Fruit fly (Drosophila melanogaster) whole organism, embryonic: ENCODE data around the gene FIG4.

Source experiments
- CG1024 ChIP-seq: fragments of 200-800 bp; sonication (Bioruptor generic); IDR thresholded peaks from 2 replicates; pipeline ENCODE4 v1.3.6; 2022; ENCODE audit warnings: missing biosample characterization, missing genetic modification characterization
- CG11085 ChIP-seq: fragments of 200-800 bp; sonication (Bioruptor generic); IDR thresholded peaks from 2 replicates; pipeline ENCODE4 v1.3.6; 2022; ENCODE audit warnings: missing biosample characterization, missing genetic modification characterization
- CG11093 ChIP-seq: fragments of 200-800 bp; sonication (Bioruptor generic); IDR thresholded peaks from 3 replicates; pipeline ENCODE4 v1.3.6; 2022; ENCODE audit warnings: missing biosample characterization, missing genetic modification characterization
- CG12236 ChIP-seq: fragments of 200-800 bp; sonication (Bioruptor generic); optimal IDR thresholded peaks from 2 replicates; lab custom pipeline; 2016; ENCODE audit warnings: missing biosample characterization, missing genetic modification characterization
- CG14710 ChIP-seq: fragments of 200-800 bp; sonication (Bioruptor generic); optimal IDR thresholded peaks from 3 replicates; lab custom pipeline; 2019; ENCODE audit warnings: missing biosample characterization, mild to moderate bottlenecking, missing genetic modification characterization, moderate library complexity
- CG16779 ChIP-seq: fragments of 200-800 bp; sonication (Bioruptor generic); IDR thresholded peaks from 2 replicates; pipeline ENCODE4 v1.3.6; 2022; ENCODE audit warnings: missing biosample characterization, missing genetic modification characterization
- CG17361 ChIP-seq: fragments of 200-800 bp; sonication (Bioruptor generic); IDR thresholded peaks from 3 replicates; pipeline ENCODE4 v1.3.6; 2022; ENCODE audit warnings: missing biosample characterization, missing genetic modification characterization
- CG18011 ChIP-seq: fragments of 200-800 bp; sonication (Bioruptor generic); optimal IDR thresholded peaks from 2 replicates; lab custom pipeline; 2017; ENCODE audit warnings: missing biosample characterization, missing genetic modification characterization, mild to moderate bottlenecking, moderate library complexity, missing genotype
- CG30020 ChIP-seq: fragments of 200-800 bp; optimal IDR thresholded peaks from 2 replicates; lab custom pipeline; 2019; ENCODE audit warnings: missing biosample characterization, mild to moderate bottlenecking, missing genetic modification characterization, moderate library complexity
- CG31224 ChIP-seq: fragments of 200-800 bp; sonication (Bioruptor generic); IDR thresholded peaks from 2 replicates; pipeline ENCODE4 v1.3.6; 2022; ENCODE audit warnings: missing biosample characterization, missing genetic modification characterization
- CG32532 ChIP-seq: fragments of 200-800 bp; sonication (Bioruptor generic); IDR thresholded peaks from 2 replicates; pipeline ENCODE4 v1.3.6; 2022; ENCODE audit warnings: missing biosample characterization, missing genetic modification characterization
- CG33213 ChIP-seq: fragments of 200-800 bp; sonication (Bioruptor generic); optimal IDR thresholded peaks from 3 replicates; lab custom pipeline; 2016; ENCODE audit warnings: missing biosample characterization, missing genetic modification characterization
- CG3838 ChIP-seq: fragments of 200-800 bp; sonication (Bioruptor generic); optimal IDR thresholded peaks from 3 replicates; lab custom pipeline; 2016; ENCODE audit warnings: missing biosample characterization, missing genetic modification characterization
- CG4282 ChIP-seq: fragments of 200-800 bp; sonication (Bioruptor generic); optimal IDR thresholded peaks from 2 replicates; lab custom pipeline; 2016; ENCODE audit warnings: missing biosample characterization, missing genetic modification characterization
- CG4328 ChIP-seq: fragments of 200-800 bp; sonication (Bioruptor generic); optimal IDR thresholded peaks from 3 replicates; lab custom pipeline; 2017; ENCODE audit warnings: missing biosample characterization, missing genetic modification reagents, missing genetic modification characterization
- CG4820 ChIP-seq: fragments of 200-800 bp; sonication (Bioruptor generic); optimal IDR thresholded peaks from 3 replicates; lab custom pipeline; 2016; ENCODE audit warnings: missing biosample characterization, missing genetic modification characterization
- CG7987 ChIP-seq: fragments of 200-800 bp; sonication (Bioruptor generic); optimal IDR thresholded peaks from 2 replicates; lab custom pipeline; 2018; ENCODE audit warnings: missing biosample characterization, mild to moderate bottlenecking, missing genetic modification characterization, moderate library complexity
- CG8944 ChIP-seq: fragments of 200-800 bp; sonication (Bioruptor generic); optimal IDR thresholded peaks from 3 replicates; lab custom pipeline; 2016; ENCODE audit warnings: missing biosample characterization, missing genetic modification characterization
- CG9817 ChIP-seq: fragments of 200-800 bp; sonication (Bioruptor generic); optimal IDR thresholded peaks from 2 replicates; lab custom pipeline; 2018; ENCODE audit warnings: missing biosample characterization, mild to moderate bottlenecking, missing genetic modification characterization, moderate library complexity
- Chrac-16 ChIP-seq: fragments of 200-800 bp; sonication (Bioruptor generic); optimal IDR thresholded peaks from 3 replicates; lab custom pipeline; 2016; ENCODE audit warnings: missing biosample characterization, missing genetic modification characterization
- CkIIα-i1 ChIP-seq: fragments of 200-800 bp; sonication (Bioruptor generic); IDR thresholded peaks from 2 replicates; pipeline ENCODE4 v1.3.6; 2022; ENCODE audit warnings: missing biosample characterization, missing genetic modification characterization
- D19A ChIP-seq: fragments of 200-800 bp; optimal IDR thresholded peaks from 3 replicates; lab custom pipeline; 2019; ENCODE audit warnings: missing biosample characterization, mild to moderate bottlenecking, missing genetic modification characterization, moderate library complexity
- Eip74EF ChIP-seq, 2 experiments: fragments of 200-800 bp in 1 of 2; fragments of >200 bp in 1 of 2; sonication (Bioruptor generic) in 1 of 2; optimal IDR thresholded peaks; 2 replicates each; lab custom pipeline; 2017 to 2019; ENCODE audit warnings: missing biosample characterization in 2 of 2, missing genetic modification characterization in 2 of 2, mild to moderate bottlenecking in 1 of 2, moderate library complexity in 1 of 2
- Fer1 ChIP-seq: fragments of 200-800 bp; sonication (Bioruptor generic); optimal IDR thresholded peaks from 2 replicates; lab custom pipeline; 2017; ENCODE audit warnings: missing biosample characterization, mild to moderate bottlenecking, missing genetic modification characterization
- Hey ChIP-seq: fragments of 200-800 bp; sonication (Bioruptor generic); optimal IDR thresholded peaks from 3 replicates; lab custom pipeline; 2018; ENCODE audit warnings: missing biosample characterization, mild to moderate bottlenecking, missing genetic modification characterization
- Hsf ChIP-seq: fragments of 200-800 bp; sonication (Bioruptor generic); optimal IDR thresholded peaks from 3 replicates; lab custom pipeline; 2016; ENCODE audit warnings: missing biosample characterization, missing genetic modification characterization
- Meics ChIP-seq: fragments of 200-800 bp; sonication (Bioruptor generic); optimal IDR thresholded peaks from 2 replicates; lab custom pipeline; 2017; ENCODE audit warnings: missing biosample characterization, mild to moderate bottlenecking, missing genetic modification characterization
- NfI ChIP-seq: fragments of 200-800 bp; sonication (Bioruptor generic); optimal IDR thresholded peaks from 3 replicates; lab custom pipeline; 2018; ENCODE audit warnings: missing biosample characterization, mild to moderate bottlenecking, missing genetic modification characterization, moderate library complexity
- Opbp ChIP-seq: fragments of 200-800 bp; sonication (Bioruptor generic); IDR thresholded peaks from 3 replicates; pipeline ENCODE4 v1.3.6; 2022; ENCODE audit warnings: missing biosample characterization, missing genetic modification characterization; ENCODE audit not compliant: partially characterized antibody
- Pdp1 ChIP-seq, 2 experiments: fragments of 200-800 bp; sonication (Bioruptor generic); optimal IDR thresholded peaks; 3 replicates each; lab custom pipeline; 2016; ENCODE audit warnings: missing biosample characterization in 2 of 2, missing genetic modification characterization in 2 of 2, mild to moderate bottlenecking in 1 of 2, moderate library complexity in 1 of 2
- Scr ChIP-seq: fragments of 200-800 bp; sonication (Bioruptor generic); IDR thresholded peaks from 2 replicates; pipeline ENCODE4 v1.3.6; 2022; ENCODE audit warnings: missing biosample characterization, missing genetic modification characterization; ENCODE audit not compliant: partially characterized antibody
- Six4 ChIP-seq: fragments of 200-800 bp; sonication (Bioruptor generic); optimal IDR thresholded peaks from 2 replicates; lab custom pipeline; 2016; ENCODE audit warnings: missing biosample characterization, missing genetic modification characterization
- amos ChIP-seq: fragments of 200-800 bp; sonication (Bioruptor generic); IDR thresholded peaks from 2 replicates; pipeline ENCODE4 v1.3.6; 2022; ENCODE audit warnings: missing biosample characterization, missing genetic modification characterization; ENCODE audit not compliant: partially characterized antibody
- aop ChIP-seq: fragments of 200-800 bp; sonication (Bioruptor generic); IDR thresholded peaks from 2 replicates; pipeline ENCODE4 v1.3.6; 2022; ENCODE audit warnings: missing biosample characterization, missing genetic modification characterization
- az2 ChIP-seq: fragments of 200-800 bp; sonication (Bioruptor generic); optimal IDR thresholded peaks from 3 replicates; lab custom pipeline; 2016; ENCODE audit warnings: missing biosample characterization, missing genetic modification characterization
- bcd ChIP-seq: fragments of 200-800 bp; sonication (Bioruptor generic); optimal IDR thresholded peaks from 2 replicates; lab custom pipeline; 2017; ENCODE audit warnings: missing biosample characterization, mild to moderate bottlenecking, missing genetic modification characterization
- bigmax ChIP-seq: fragments of 200-800 bp; sonication (Bioruptor generic); optimal IDR thresholded peaks from 2 replicates; lab custom pipeline; 2018; ENCODE audit warnings: missing biosample characterization, mild to moderate bottlenecking, missing genetic modification characterization
- br ChIP-seq: fragments of >200 bp; optimal IDR thresholded peaks from 2 replicates; lab custom pipeline; 2017
- cg ChIP-seq: fragments of 200-800 bp; sonication (Bioruptor generic); optimal IDR thresholded peaks from 3 replicates; lab custom pipeline; 2019; ENCODE audit warnings: missing biosample characterization, mild to moderate bottlenecking, missing genetic modification characterization, moderate library complexity
- chif ChIP-seq, 2 experiments: fragments of 200-800 bp; sonication (Bioruptor generic); optimal IDR thresholded peaks; 3 replicates each; lab custom pipeline; 2016; ENCODE audit warnings: missing biosample characterization in 2 of 2, missing genetic modification characterization in 2 of 2
- cwo ChIP-seq: fragments of 200-800 bp; sonication (Bioruptor generic); optimal IDR thresholded peaks from 3 replicates; lab custom pipeline; 2017; ENCODE audit warnings: missing biosample characterization, missing genetic modification characterization, mild to moderate bottlenecking, moderate library complexity, missing genetic modification reagents
- gt ChIP-seq: fragments of 200-800 bp; sonication (Bioruptor generic); IDR thresholded peaks from 2 replicates; pipeline ENCODE4 v1.3.6; 2022; ENCODE audit warnings: missing biosample characterization, missing genetic modification characterization
- lov ChIP-seq, 2 experiments: fragments of 200-800 bp in 1 of 2; fragments of >200 bp in 1 of 2; sonication (Bioruptor generic) in 1 of 2; IDR thresholded peaks in 1 of 2; optimal IDR thresholded peaks in 1 of 2; 2 replicates in 1 of 2; 3 replicates in 1 of 2; pipeline versions ENCODE4 v1.3.6 to Lab custom; 2017 to 2022; ENCODE audit warnings: missing biosample characterization in 1 of 2, missing genetic modification characterization in 1 of 2
- p53 ChIP-seq: fragments of 200-800 bp; sonication (Bioruptor generic); optimal IDR thresholded peaks from 2 replicates; lab custom pipeline; 2016; ENCODE audit warnings: missing biosample characterization, missing genetic modification characterization
- pb ChIP-seq: fragments of 200-800 bp; sonication (Bioruptor generic); optimal IDR thresholded peaks from 3 replicates; lab custom pipeline; 2016; ENCODE audit warnings: missing biosample characterization, missing genetic modification characterization
- psq ChIP-seq: fragments of 200-800 bp; sonication (Bioruptor generic); optimal IDR thresholded peaks from 2 replicates; lab custom pipeline; 2017; ENCODE audit warnings: missing biosample characterization, missing genetic modification characterization
- pzg ChIP-seq: fragments of 200-800 bp; sonication (Bioruptor generic); optimal IDR thresholded peaks from 3 replicates; lab custom pipeline; 2018; ENCODE audit warnings: missing biosample characterization, mild to moderate bottlenecking, missing genetic modification characterization, moderate library complexity
- slp2 ChIP-seq: fragments of 200-800 bp; sonication (Bioruptor generic); optimal IDR thresholded peaks from 2 replicates; lab custom pipeline; 2016; ENCODE audit warnings: missing biosample characterization, missing genetic modification characterization
- stwl ChIP-seq: fragments of 200-800 bp; sonication (Bioruptor generic); optimal IDR thresholded peaks from 3 replicates; lab custom pipeline; 2018; ENCODE audit warnings: missing biosample characterization, mild to moderate bottlenecking, missing genetic modification characterization, moderate library complexity
- z ChIP-seq: fragments of 200-800 bp; sonication (Bioruptor generic); IDR thresholded peaks from 3 replicates; pipeline ENCODE4 v1.3.6; 2022; ENCODE audit warnings: missing biosample characterization, missing genetic modification characterization
- zen ChIP-seq: fragments of 200-800 bp; sonication (Bioruptor generic); optimal IDR thresholded peaks from 3 replicates; lab custom pipeline; 2018; ENCODE audit warnings: missing biosample characterization, mild to moderate bottlenecking, missing genetic modification characterization, moderate library complexity

FIG4 gene

DNA sequence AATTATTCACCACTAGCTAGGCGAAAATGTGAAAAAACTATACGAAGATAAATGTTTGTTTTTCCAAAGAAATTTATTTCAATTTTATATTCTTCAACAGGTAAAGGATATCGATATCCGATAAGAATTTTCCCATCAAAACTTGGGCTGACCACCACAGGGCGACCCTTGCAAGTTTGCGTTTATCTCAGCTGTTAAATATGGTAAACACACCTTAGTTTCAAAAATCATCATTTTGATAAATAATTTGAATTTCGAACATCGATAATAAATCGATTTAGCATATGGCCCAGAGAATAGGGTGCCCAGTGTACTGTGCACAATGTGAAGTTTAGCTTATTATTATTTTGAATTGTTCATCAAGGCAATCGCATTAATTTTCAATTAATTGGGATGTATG lies 1.7 kb upstream of the FIG4 start, which contains the start of the genes CG15443 and Paris (continued):
- TF ChIP-seq CG4328 (GFP tag; lab: Kevin White, UChicago) (peak; percentile 10), CG4282 (no peak), Chrac-16 (GFP tag; lab: Kevin White, UChicago) (peak; percentile 16), Fer1 (no peak), chif (GFP tag; optimal IDR thresholded peaks at IDR 0.05; lab: Kevin White, UChicago) (no peak), CG14710 (tag; lab: Kevin White, UChicago) (peak; percentile 60), CG33213 (GFP tag; lab: Kevin White, UChicago) (no peak), CG11085 (GFP tag; lab: Robert Waterston, UW) (no peak), CG18011 (GFP tag; lab: Kevin White, UChicago) (no peak), Six4 (no peak), cwo (GFP tag; lab: Kevin White, UChicago) (no peak), Meics (GFP tag; lab: Kevin White, UChicago) (peak; percentile 21), aop (GFP tag; lab: Robert Waterston, UW) (no peak), az2 (GFP tag; lab: Kevin White, UChicago) (no peak), bigmax (GFP tag; lab: Kevin White, UChicago) (no peak), Scr (peak; percentile 73), pzg (peak; percentile 61), psq (GFP tag; lab: Kevin White, UChicago) (no peak), bcd (GFP tag; lab: Kevin White, UChicago) (no peak), z (GFP tag; lab: Robert Waterston, UW) (no peak), pb (GFP tag; lab: Kevin White, UChicago) (no peak), CkIIα-i1 (GFP tag; lab: Robert Waterston, UW) (no peak), cg (GFP tag; lab: Kevin White, UChicago) (no peak), p53 (GFP tag; lab: Kevin White, UChicago) (no peak), Hsf (GFP tag; lab: Kevin White, UChicago) (no peak), CG1024 (GFP tag; lab: Robert Waterston, UW) (no peak; the same call in 1 of the 2 replicates), gt (GFP tag; lab: Robert Waterston, UW) (no peak), CG4820 (GFP tag; lab: Kevin White, UChicago) (no peak), CG16779 (GFP tag; lab: Robert Waterston, UW) (no peak), CG3838 (no peak), CG31224 (GFP tag; lab: Robert Waterston, UW) (no peak), CG11093 (no peak), CG12236 (GFP tag; lab: Kevin White, UChicago) (no peak), Pdp1 (GFP tag; optimal IDR thresholded peaks at IDR 0.05; lab: Kevin White, UChicago) (no peak), slp2 (GFP tag; lab: Kevin White, UChicago) (no peak), NfI (GFP tag; lab: Kevin White, UChicago) (peak; percentile 16), CG32532 (GFP tag; lab: Robert Waterston, UW) (peak; percentile 58; the same call in 1 of the 2 replicates), zen (tag; lab: Kevin White, UChicago) (peak; percentile 50), lov (optimal IDR thresholded peaks at IDR 0.05; lab: Kevin White, UChicago) (no peak), lov (GFP tag; IDR thresholded peaks at IDR 0.05; lab: Robert Waterston, UW) (no peak), CG30020 (tag; lab: Kevin White, UChicago) (peak; percentile 77), Eip74EF (GFP tag; optimal IDR thresholded peaks at IDR 0.05; lab: Kevin White, UChicago) (no peak), CG7987 (GFP tag; lab: Kevin White, UChicago) (peak; percentile 14), br (lab: Kevin White, UChicago) (no peak), stwl (tag; lab: Kevin White, UChicago) (peak; percentile 97), Hey (no peak), Opbp (peak; percentile 82; the same call in 2 of the 3 replicates), amos (GFP tag; lab: Robert Waterston, UW) (peak; percentile 65), D19A (tag; lab: Kevin White, UChicago) (no peak), CG9817 (tag; lab: Kevin White, UChicago) (no peak), CG8944 (GFP tag; lab: Kevin White, UChicago) (no peak), CG17361 (GFP tag; lab: Robert Waterston, UW) (no peak)
